Worm (Caenorhabditis elegans) whole organism, L3 larva: Measurements from ENCODE around the gene F31E8.4.

Experiments
- aly-2 ChIP-seq: fragments of 150-350 bp; optimal IDR thresholded peaks from 2 replicates; lab custom pipeline; 2014; ENCODE audit warnings: missing biosample characterization, missing genetic modification characterization
- ceh-16 ChIP-seq: sonication (generic microtip); optimal IDR thresholded peaks from 2 replicates; lab custom pipeline; 2017; ENCODE audit warnings: missing biosample characterization, missing genetic modification characterization
- ceh-9 ChIP-seq: sonication (generic microtip); optimal IDR thresholded peaks from 2 replicates; lab custom pipeline; 2018; ENCODE audit warnings: missing biosample characterization, missing genetic modification characterization
- fkh-10 ChIP-seq: sonication (generic microtip); optimal IDR thresholded peaks from 2 replicates; lab custom pipeline; 2017; ENCODE audit warnings: missing biosample characterization, missing genetic modification reagents, missing genetic modification characterization
- fos-1 ChIP-seq: fragments of 150-350 bp; optimal IDR thresholded peaks from 2 replicates; lab custom pipeline; 2014; ENCODE audit warnings: missing biosample characterization, missing genetic modification characterization
- jun-1 ChIP-seq: fragments of 150-350 bp; optimal IDR thresholded peaks from 2 replicates; lab custom pipeline; 2014; ENCODE audit warnings: missing biosample characterization, missing genetic modification reagents, missing genetic modification characterization
- nfya-1 ChIP-seq: sonication (generic microtip); optimal IDR thresholded peaks from 2 replicates; lab custom pipeline; 2017; ENCODE audit warnings: missing genetic modification characterization, mild to moderate bottlenecking, missing compliant biosample characterization, antibody characterized with exemption, moderate library complexity; ENCODE audit not compliant: insufficient read depth
- sea-2 ChIP-seq: fragments of 150-350 bp; sonication (generic microtip); optimal IDR thresholded peaks from 4 replicates; lab custom pipeline; 2014; ENCODE audit warnings: missing biosample characterization, missing genetic modification reagents, missing genetic modification characterization
- skn-1 ChIP-seq: fragments of 150-350 bp; optimal IDR thresholded peaks from 2 replicates; lab custom pipeline; 2014; ENCODE audit warnings: missing biosample characterization, missing genetic modification characterization

ce11 chrII:6749422-6749821 is 50.5 kb downstream of the F31E8.4 start, which contains the start of gene F41G3.10:
- TF ChIP-seq skn-1 (tag; lab: Kevin White, UChicago) (no peak), ceh-16 (tag; lab: Kevin White, UChicago) (no peak), nfya-1 (tag; lab: Kevin White, UChicago) (no peak), ceh-9 (no peak), fkh-10 (GFP tag; lab: Kevin White, UChicago) (no peak), fos-1 (tag; lab: Kevin White, UChicago) (no peak), sea-2 (GFP tag; lab: Kevin White, UChicago) (no peak), jun-1 (tag; lab: Kevin White, UChicago) (no peak), aly-2 (tag; lab: Kevin White, UChicago) (no peak)
